Worm (Caenorhabditis elegans): ENCODE measurements around the gene str-172.

The str-172 gene

ce11 chrIV:4864524-4864923 is 3.0 kb downstream of the str-172 start:
- TF ChIP-seq nhr-237 (tag; optimal IDR thresholded peaks at IDR 0.05) (no peak), elt-1 (tag; optimal IDR thresholded peaks at IDR 0.05) (no peak), unc-55 (GFP tag; optimal IDR thresholded peaks at IDR 0.05) (no peak), nhr-23 (tag; optimal IDR thresholded peaks at IDR 0.05) (no peak), lin-13 (GFP tag; optimal IDR thresholded peaks at IDR 0.05) (no peak), ceh-82 (tag; optimal IDR thresholded peaks at IDR 0.05) (no peak), C34F6.9 (tag; optimal IDR thresholded peaks at IDR 0.05) (no peak), nhr-11 (tag; optimal IDR thresholded peaks at IDR 0.05) (no peak), gmeb-1 (tag; optimal IDR thresholded peaks at IDR 0.05) (no peak), crh-2 (tag; optimal IDR thresholded peaks at IDR 0.05) (no peak), snpc-4 (tag; optimal IDR thresholded peaks at IDR 0.05) (no peak), R02D3.7 (tag; optimal IDR thresholded peaks at IDR 0.05) (no peak), nhr-6 (tag; optimal IDR thresholded peaks at IDR 0.05) (no peak), zag-1 (tag; optimal IDR thresholded peaks at IDR 0.05) (no peak), aly-2 (tag; optimal IDR thresholded peaks at IDR 0.05) (no peak), fos-1 (tag; optimal IDR thresholded peaks at IDR 0.05) (no peak)

ce11 chrIV:4861449-4861848 is 6.1 kb downstream of the str-172 start, which contains the start of the genes Y17G9A.4 and str-173:
TSS of gene Y17G9A.4 (minus strand) at chrIV:4861549.
TSS of gene str-173 (plus strand) at chrIV:4861773.
- no peak for TF ChIP-seq ztf-11 (tag; optimal IDR thresholded peaks at IDR 0.05)
- no peak for TF ChIP-seq F13H6.1 (tag; optimal IDR thresholded peaks at IDR 0.05)
- TF ChIP-seq nhr-21 (tag; optimal IDR thresholded peaks at IDR 0.05) = no peak
- TF ChIP-seq elt-1 (tag; optimal IDR thresholded peaks at IDR 0.05) = no peak
- no peak for TF ChIP-seq lin-11 (tag; optimal IDR thresholded peaks at IDR 0.05)
- no peak for TF ChIP-seq alr-1 (tag; optimal IDR thresholded peaks at IDR 0.05)
- TF ChIP-seq fos-1 (tag; optimal IDR thresholded peaks at IDR 0.05) = no peak
- no peak for TF ChIP-seq ama-1 (optimal IDR thresholded peaks at IDR 0.05)
- TF ChIP-seq unc-55 (GFP tag; optimal IDR thresholded peaks at IDR 0.05) = no peak
- no peak for TF ChIP-seq ztf-1 (GFP tag; conservative IDR thresholded peaks at IDR 0.05)
- TF ChIP-seq Y55F3AM.14 (GFP tag; optimal IDR thresholded peaks at IDR 0.05) = no peak
- no peak for TF ChIP-seq ceh-16 (tag; optimal IDR thresholded peaks at IDR 0.05)
- TF ChIP-seq mbf-1 (tag; optimal IDR thresholded peaks at IDR 0.05) = no peak
- no peak for TF ChIP-seq ZK546.5 (tag; optimal IDR thresholded peaks at IDR 0.05)
- no peak for TF ChIP-seq nhr-10 (tag; optimal IDR thresholded peaks at IDR 0.05)
- TF ChIP-seq gmeb-1 (tag; optimal IDR thresholded peaks at IDR 0.05) = no peak

ce11 chrIV:4858573-4858972 is 8.9 kb downstream of the str-172 start, which contains the start of gene Y17G9A.3:
TSS of gene Y17G9A.3 (minus strand) at chrIV:4858673.
- no peak for TF ChIP-seq nhr-237 (tag; optimal IDR thresholded peaks at IDR 0.05)
- TF ChIP-seq lin-39 (tag; optimal IDR thresholded peaks at IDR 0.05) = no peak
- no peak for TF ChIP-seq F13H6.1 (tag; optimal IDR thresholded peaks at IDR 0.05)
- TF ChIP-seq sem-4 (tag; optimal IDR thresholded peaks at IDR 0.05) = no peak
- TF ChIP-seq nhr-23 (tag; optimal IDR thresholded peaks at IDR 0.05) = no peak
- no peak for TF ChIP-seq ztf-11 (tag; optimal IDR thresholded peaks at IDR 0.05)
- no peak for TF ChIP-seq blmp-1 (tag; optimal IDR thresholded peaks at IDR 0.05; ENCODE audit: insufficient read depth)
- TF ChIP-seq mdl-1 (tag; optimal IDR thresholded peaks at IDR 0.05) = no peak
- TF ChIP-seq nhr-21 (tag; optimal IDR thresholded peaks at IDR 0.05) = no peak
- no peak for TF ChIP-seq alr-1 (tag; optimal IDR thresholded peaks at IDR 0.05)

DNA sequence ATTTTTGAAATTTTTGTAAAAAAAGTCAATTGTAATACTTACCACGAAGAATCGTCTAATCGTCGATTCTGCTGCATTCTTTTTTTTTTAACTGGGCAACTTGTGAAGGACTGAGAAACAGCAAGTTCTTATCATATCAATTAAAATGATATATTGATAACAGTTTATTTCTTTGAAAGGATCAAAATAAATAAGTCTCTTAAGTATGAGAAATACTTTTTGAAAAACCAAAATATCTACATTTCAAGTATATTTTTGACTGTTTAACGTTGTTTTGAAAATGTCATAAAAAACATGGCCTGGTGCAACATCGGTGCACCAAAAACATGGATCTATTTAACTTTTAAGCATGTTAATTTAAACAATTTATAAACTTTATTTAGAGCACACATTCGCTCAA is 11.3 kb downstream of the str-172 start, which contains the start of gene Y17G9A.2:
Gene Y17G9A.2, minus strand, starts transcription at position 101 of the 400 bp plus-strand sequence.
- no peak for TF ChIP-seq alr-1 (tag; optimal IDR thresholded peaks at IDR 0.05)
- no peak for TF ChIP-seq ZK546.5 (tag; optimal IDR thresholded peaks at IDR 0.05)
- no peak for TF ChIP-seq nhr-129 (tag; optimal IDR thresholded peaks at IDR 0.05)
- no peak for TF ChIP-seq lin-13 (GFP tag; optimal IDR thresholded peaks at IDR 0.05)
- no peak for TF ChIP-seq lin-11 (tag; optimal IDR thresholded peaks at IDR 0.05)
- TF ChIP-seq ztf-1 (GFP tag; conservative IDR thresholded peaks at IDR 0.05) = no peak
- TF ChIP-seq nhr-25 (tag; optimal IDR thresholded peaks at IDR 0.05) = no peak
- no peak for TF ChIP-seq dmd-4 (tag; optimal IDR thresholded peaks at IDR 0.05)
- no peak for TF ChIP-seq ztf-11 (tag; optimal IDR thresholded peaks at IDR 0.05)
- no peak for TF ChIP-seq snpc-4 (tag; optimal IDR thresholded peaks at IDR 0.05)
- no peak for TF ChIP-seq ceh-16 (tag; optimal IDR thresholded peaks at IDR 0.05)
- TF ChIP-seq egl-27 (tag; optimal IDR thresholded peaks at IDR 0.05) = no peak
- no peak for TF ChIP-seq nhr-11 (tag; optimal IDR thresholded peaks at IDR 0.05)
